Fruit fly (Drosophila melanogaster) whole organism, embryonic: ENCODE results near the gene Fbxl7.

ENCODE experiments used
- Asciz ChIP-seq: fragments of 200-800 bp; sonication (Bioruptor generic); optimal IDR thresholded peaks from 2 replicates; lab custom pipeline; 2017; ENCODE audit warnings: missing biosample characterization, mild to moderate bottlenecking, missing genetic modification characterization, missing genetic modification reagents
- CG10147 ChIP-seq: fragments of 200-800 bp; sonication (Bioruptor generic); optimal IDR thresholded peaks from 2 replicates; lab custom pipeline; 2019; ENCODE audit warnings: missing biosample characterization, mild to moderate bottlenecking, missing genetic modification characterization, moderate library complexity
- CG11560 ChIP-seq: fragments of 200-800 bp; sonication (Bioruptor generic); IDR thresholded peaks from 3 replicates; pipeline ENCODE4 v1.3.6; 2022; ENCODE audit warnings: missing biosample characterization, missing genetic modification characterization
- CG12104 ChIP-seq: fragments of 200-800 bp; sonication (Bioruptor generic); optimal IDR thresholded peaks from 3 replicates; lab custom pipeline; 2016; ENCODE audit warnings: missing biosample characterization, missing genetic modification characterization
- CG12236 ChIP-seq: fragments of 200-800 bp; sonication (Bioruptor generic); optimal IDR thresholded peaks from 2 replicates; lab custom pipeline; 2016; ENCODE audit warnings: missing biosample characterization, missing genetic modification characterization
- CG14441 ChIP-seq: fragments of 200-800 bp; sonication (Bioruptor generic); IDR thresholded peaks from 2 replicates; pipeline ENCODE4 v1.3.6; 2022; ENCODE audit warnings: missing biosample characterization, missing genetic modification characterization
- CG14965 ChIP-seq: fragments of 200-800 bp; sonication (Bioruptor generic); optimal IDR thresholded peaks from 2 replicates; lab custom pipeline; 2016; ENCODE audit warnings: missing biosample characterization, missing genetic modification characterization, borderline replicate concordance
- CG1647 ChIP-seq: fragments of 200-800 bp; sonication (Bioruptor generic); optimal IDR thresholded peaks from 3 replicates; lab custom pipeline; 2016; ENCODE audit warnings: missing biosample characterization, missing genetic modification characterization
- CG16779 ChIP-seq: fragments of 200-800 bp; sonication (Bioruptor generic); IDR thresholded peaks from 2 replicates; pipeline ENCODE4 v1.3.6; 2022; ENCODE audit warnings: missing biosample characterization, missing genetic modification characterization
- CG17568 ChIP-seq: fragments of 200-800 bp; sonication (Bioruptor generic); optimal IDR thresholded peaks from 2 replicates; lab custom pipeline; 2018; ENCODE audit warnings: missing biosample characterization, mild to moderate bottlenecking, missing genetic modification characterization, moderate library complexity
- CG18619 ChIP-seq: fragments of 200-800 bp; sonication (Bioruptor generic); optimal IDR thresholded peaks from 3 replicates; lab custom pipeline; 2017; ENCODE audit warnings: missing biosample characterization, mild to moderate bottlenecking, missing genetic modification characterization
- CG30020 ChIP-seq: fragments of 200-800 bp; optimal IDR thresholded peaks from 2 replicates; lab custom pipeline; 2019; ENCODE audit warnings: missing biosample characterization, mild to moderate bottlenecking, missing genetic modification characterization, moderate library complexity
- CG34224 ChIP-seq: fragments of 200-800 bp; sonication (Bioruptor generic); IDR thresholded peaks from 3 replicates; pipeline ENCODE4 v1.3.6; 2022; ENCODE audit warnings: missing biosample characterization, missing genetic modification characterization; ENCODE audit not compliant: partially characterized antibody
- CG3847 ChIP-seq: fragments of 200-800 bp; sonication (Bioruptor generic); IDR thresholded peaks from 2 replicates; pipeline ENCODE4 v1.3.6; 2022; ENCODE audit warnings: missing biosample characterization, missing genetic modification characterization
- CG4617 ChIP-seq: fragments of 200-800 bp; sonication (Bioruptor generic); optimal IDR thresholded peaks from 3 replicates; lab custom pipeline; 2016; ENCODE audit warnings: missing biosample characterization, missing genetic modification characterization, borderline replicate concordance
- CG6813 ChIP-seq: fragments of 200-800 bp; sonication (Bioruptor generic); optimal IDR thresholded peaks from 2 replicates; lab custom pipeline; 2017; ENCODE audit warnings: missing biosample characterization, missing genetic modification characterization, mild to moderate bottlenecking, moderate library complexity, missing genetic modification reagents
- Fer1 ChIP-seq: fragments of 200-800 bp; sonication (Bioruptor generic); optimal IDR thresholded peaks from 2 replicates; lab custom pipeline; 2017; ENCODE audit warnings: missing biosample characterization, mild to moderate bottlenecking, missing genetic modification characterization
- Hr3 ChIP-seq: fragments of 200-800 bp; sonication (Bioruptor generic); optimal IDR thresholded peaks from 3 replicates; lab custom pipeline; 2016; ENCODE audit warnings: missing biosample characterization, missing genetic modification characterization
- Hr39 ChIP-seq: fragments of >200 bp; optimal IDR thresholded peaks from 2 replicates; lab custom pipeline; 2017
- Lim3 ChIP-seq: fragments of 200-800 bp; sonication (Bioruptor generic); IDR thresholded peaks from 2 replicates; pipeline ENCODE4 v1.3.6; 2022; ENCODE audit warnings: missing biosample characterization, missing genetic modification characterization
- MTF-1 ChIP-seq: fragments of 200-800 bp; sonication (Bioruptor generic); optimal IDR thresholded peaks from 2 replicates; lab custom pipeline; 2018; ENCODE audit warnings: missing biosample characterization, mild to moderate bottlenecking, missing genetic modification characterization, borderline replicate concordance
- Myb ChIP-seq: fragments of 200-800 bp; sonication (Bioruptor generic); optimal IDR thresholded peaks from 2 replicates; lab custom pipeline; 2016; ENCODE audit warnings: missing biosample characterization, missing genetic modification characterization
- Nf-YB ChIP-seq: fragments of 200-800 bp; sonication (Bioruptor generic); optimal IDR thresholded peaks from 3 replicates; lab custom pipeline; 2019; ENCODE audit warnings: missing biosample characterization, mild to moderate bottlenecking, missing genetic modification characterization, moderate library complexity
- NfI ChIP-seq: fragments of 200-800 bp; sonication (Bioruptor generic); optimal IDR thresholded peaks from 3 replicates; lab custom pipeline; 2018; ENCODE audit warnings: missing biosample characterization, mild to moderate bottlenecking, missing genetic modification characterization, moderate library complexity
- Ptx1 ChIP-seq: fragments of 200-800 bp; sonication (Bioruptor generic); IDR thresholded peaks from 2 replicates; pipeline ENCODE4 v1.3.6; 2022; ENCODE audit warnings: missing biosample characterization, missing genetic modification characterization
- YL-1 ChIP-seq: fragments of 200-800 bp; sonication (Bioruptor generic); optimal IDR thresholded peaks from 3 replicates; lab custom pipeline; 2017; ENCODE audit warnings: missing biosample characterization, mild to moderate bottlenecking, missing genetic modification characterization
- cg ChIP-seq: fragments of 200-800 bp; sonication (Bioruptor generic); optimal IDR thresholded peaks from 3 replicates; lab custom pipeline; 2019; ENCODE audit warnings: missing biosample characterization, mild to moderate bottlenecking, missing genetic modification characterization, moderate library complexity
- emc ChIP-seq: fragments of 200-800 bp; sonication (Bioruptor generic); optimal IDR thresholded peaks from 2 replicates; lab custom pipeline; 2016; ENCODE audit warnings: missing biosample characterization, missing genetic modification characterization
- hkb ChIP-seq, 2 experiments: fragments of 200-800 bp in 1 of 2; fragments of >200 bp in 1 of 2; sonication (Bioruptor generic) in 1 of 2; IDR thresholded peaks in 1 of 2; optimal IDR thresholded peaks in 1 of 2; 2 replicates each; pipeline versions ENCODE4 v1.3.6 to Lab custom; 2017 to 2022; ENCODE audit warnings: missing biosample characterization in 1 of 2, missing genetic modification characterization in 1 of 2
- hth ChIP-seq: fragments of >200 bp; optimal IDR thresholded peaks from 2 replicates; lab custom pipeline; 2017; ENCODE audit warnings: inconsistent platforms
- jigr1 ChIP-seq: fragments of 200-800 bp; sonication (Bioruptor generic); IDR thresholded peaks from 3 replicates; pipeline ENCODE4 v1.3.6; 2022; ENCODE audit warnings: missing biosample characterization, missing genetic modification characterization
- jumu ChIP-seq: fragments of 200-800 bp; sonication (Bioruptor generic); optimal IDR thresholded peaks from 3 replicates; lab custom pipeline; 2016; ENCODE audit warnings: missing biosample characterization, missing genetic modification characterization
- lbe ChIP-seq: fragments of 200-800 bp; sonication (Bioruptor generic); optimal IDR thresholded peaks from 2 replicates; lab custom pipeline; 2016; ENCODE audit warnings: missing biosample characterization, mild to moderate bottlenecking, missing genetic modification characterization
- mirr ChIP-seq: fragments of 200-800 bp; sonication (Bioruptor generic); optimal IDR thresholded peaks from 3 replicates; lab custom pipeline; 2018; ENCODE audit warnings: missing biosample characterization, mild to moderate bottlenecking, missing genetic modification characterization
- nom ChIP-seq: fragments of 200-800 bp; sonication (Bioruptor generic); optimal IDR thresholded peaks from 2 replicates; lab custom pipeline; 2017; ENCODE audit warnings: missing biosample characterization, missing genetic modification characterization, mild to moderate bottlenecking, moderate library complexity, missing genetic modification reagents
- onecut ChIP-seq: fragments of 200-800 bp; sonication (Bioruptor generic); IDR thresholded peaks from 2 replicates; pipeline ENCODE4 v1.3.6; 2022; ENCODE audit warnings: missing biosample characterization, missing genetic modification characterization
- pfk ChIP-seq: fragments of 200-800 bp; sonication (Bioruptor generic); optimal IDR thresholded peaks from 2 replicates; lab custom pipeline; 2018; ENCODE audit warnings: missing biosample characterization, mild to moderate bottlenecking, missing genetic modification characterization, moderate library complexity
- pita ChIP-seq: fragments of 200-800 bp; sonication (Bioruptor generic); optimal IDR thresholded peaks from 2 replicates; lab custom pipeline; 2017; ENCODE audit warnings: missing biosample characterization, mild to moderate bottlenecking, missing genetic modification characterization
- prd ChIP-seq, 3 experiments: fragments of >200 bp in 2 of 3; fragments of 200-800 bp in 1 of 3; sonication (Bioruptor generic) in 1 of 3; optimal IDR thresholded peaks in 2 of 3; IDR thresholded peaks in 1 of 3; 2 replicates in 2 of 3; 3 replicates in 1 of 3; pipeline versions ENCODE4 v1.3.6 to Lab custom; 2017 to 2022; ENCODE audit warnings: missing biosample characterization in 1 of 3, missing genetic modification characterization in 1 of 3
- pum ChIP-seq: fragments of 200-800 bp; sonication (Bioruptor generic); optimal IDR thresholded peaks from 2 replicates; lab custom pipeline; 2016; ENCODE audit warnings: missing biosample characterization, missing genetic modification characterization
- row ChIP-seq: fragments of 200-800 bp; sonication (Bioruptor generic); IDR thresholded peaks from 3 replicates; pipeline ENCODE4 v1.3.6; 2022; ENCODE audit warnings: missing biosample characterization, missing genetic modification characterization
- run ChIP-seq: fragments of 200-800 bp; sonication (Bioruptor generic); optimal IDR thresholded peaks from 3 replicates; lab custom pipeline; 2018; ENCODE audit warnings: missing biosample characterization, mild to moderate bottlenecking, missing genetic modification characterization
- sens-2 ChIP-seq: fragments of 200-800 bp; sonication (Bioruptor generic); IDR thresholded peaks from 2 replicates; pipeline ENCODE4 v1.3.6; 2022; ENCODE audit warnings: missing biosample characterization, missing genetic modification characterization
- slbo ChIP-seq: fragments of 200-800 bp; sonication (Bioruptor generic); IDR thresholded peaks from 2 replicates; pipeline ENCODE4 v1.3.6; 2022; ENCODE audit warnings: missing biosample characterization, missing genetic modification characterization
- ssp ChIP-seq: fragments of 200-800 bp; sonication (Bioruptor generic); IDR thresholded peaks from 2 replicates; pipeline ENCODE4 v1.3.6; 2022; ENCODE audit warnings: missing biosample characterization, missing genetic modification characterization
- vfl ChIP-seq: fragments of 200-800 bp; sonication (Bioruptor generic); optimal IDR thresholded peaks from 2 replicates; lab custom pipeline; 2016; ENCODE audit warnings: missing biosample characterization, missing genetic modification characterization
- vnd ChIP-seq: fragments of 200-800 bp; sonication (Bioruptor generic); IDR thresholded peaks from 3 replicates; pipeline ENCODE4 v1.3.6; 2022; ENCODE audit warnings: missing biosample characterization, missing genetic modification characterization; ENCODE audit not compliant: partially characterized antibody
- wek ChIP-seq: fragments of 200-800 bp; sonication (Bioruptor generic); optimal IDR thresholded peaks from 3 replicates; lab custom pipeline; 2018; ENCODE audit warnings: missing biosample characterization, mild to moderate bottlenecking, missing genetic modification characterization, moderate library complexity

The Fbxl7 gene

dm6 chr3R:15973488-15973975 lies 52.8 kb downstream of the Fbxl7 start (continued):
- TF ChIP-seq pita (GFP tag; lab: Kevin White, UChicago) (no peak), CG4617 (GFP tag; lab: Kevin White, UChicago) (peak; percentile 98), onecut (GFP tag; lab: Robert Waterston, UW) (peak; percentile 84)

- TF ChIP-seq CG10147 (GFP tag; lab: Kevin White, UChicago) (peak; percentile 70), Nf-YB (GFP tag; lab: Kevin White, UChicago) (peak; percentile 42), CG14965 (GFP tag; lab: Kevin White, UChicago) (peak; percentile 11), CG30020 (tag; lab: Kevin White, UChicago) (no peak), pfk (GFP tag; lab: Kevin White, UChicago) (no peak), hkb (optimal IDR thresholded peaks at IDR 0.05; lab: Kevin White, UChicago) (no peak), hkb (GFP tag; IDR thresholded peaks at IDR 0.05; lab: Robert Waterston, UW) (no peak), CG34224 (GFP tag; lab: Robert Waterston, UW) (no peak), slbo (GFP tag; lab: Robert Waterston, UW) (no peak), Myb (GFP tag; lab: Kevin White, UChicago) (peak; percentile 55), cg (no peak), Hr3 (peak; percentile 82), CG12236 (GFP tag; lab: Kevin White, UChicago) (peak; percentile 48), wek (GFP tag; lab: Kevin White, UChicago) (peak; percentile 32), Asciz (GFP tag; lab: Kevin White, UChicago) (peak; percentile 68), MTF-1 (GFP tag; lab: Kevin White, UChicago) (peak; percentile 4), jigr1 (GFP tag; lab: Robert Waterston, UW) (no peak), row (GFP tag; lab: Robert Waterston, UW) (no peak), Ptx1 (GFP tag; lab: Robert Waterston, UW) (no peak), CG3847 (GFP tag; lab: Robert Waterston, UW) (no peak), CG14441 (GFP tag; lab: Robert Waterston, UW) (no peak), Hr39 (lab: Kevin White, UChicago) (no peak), CG12104 (GFP tag; lab: Kevin White, UChicago) (peak; percentile 53), CG6813 (GFP tag; lab: Kevin White, UChicago) (peak; percentile 71), Fer1 (GFP tag; lab: Kevin White, UChicago) (peak; percentile 84), prd (optimal IDR thresholded peaks at IDR 0.05; lab: Kevin White, UChicago) (no peak), prd (GFP tag; IDR thresholded peaks at IDR 0.05; lab: Robert Waterston, UW) (no peak), CG17568 (GFP tag; lab: Kevin White, UChicago) (peak; percentile 65), NfI (GFP tag; lab: Kevin White, UChicago) (peak; percentile 79), mirr (GFP tag; lab: Kevin White, UChicago) (peak; percentile 23), CG18619 (GFP tag; lab: Kevin White, UChicago) (peak; percentile 74), emc (peak; percentile 55), pum (GFP tag; lab: Kevin White, UChicago) (peak; percentile 77), ssp (GFP tag; lab: Robert Waterston, UW) (no peak), YL-1 (GFP tag; lab: Kevin White, UChicago) (no peak), Lim3 (GFP tag; lab: Robert Waterston, UW) (no peak), vfl (GFP tag; lab: Kevin White, UChicago) (peak; percentile 32), sens-2 (GFP tag; lab: Robert Waterston, UW) (no peak), hth (lab: Kevin White, UChicago) (no peak), CG1647 (GFP tag; lab: Kevin White, UChicago) (peak; percentile 58), lbe (GFP tag; lab: Kevin White, UChicago) (peak; percentile 14), CG16779 (no peak), jumu (GFP tag; lab: Kevin White, UChicago) (peak; percentile 74), run (tag; lab: Kevin White, UChicago) (peak; percentile 61), CG11560 (tag; lab: Robert Waterston, UW) (no peak), vnd (no peak), nom (GFP tag; lab: Kevin White, UChicago) (no peak)
These were observed 53.5 kb downstream of the Fbxl7 start for dm6 chr3R:15974235-15974634.
